Worm (Caenorhabditis elegans): ENCODE measurements around the gene nlp-67.

DNA sequence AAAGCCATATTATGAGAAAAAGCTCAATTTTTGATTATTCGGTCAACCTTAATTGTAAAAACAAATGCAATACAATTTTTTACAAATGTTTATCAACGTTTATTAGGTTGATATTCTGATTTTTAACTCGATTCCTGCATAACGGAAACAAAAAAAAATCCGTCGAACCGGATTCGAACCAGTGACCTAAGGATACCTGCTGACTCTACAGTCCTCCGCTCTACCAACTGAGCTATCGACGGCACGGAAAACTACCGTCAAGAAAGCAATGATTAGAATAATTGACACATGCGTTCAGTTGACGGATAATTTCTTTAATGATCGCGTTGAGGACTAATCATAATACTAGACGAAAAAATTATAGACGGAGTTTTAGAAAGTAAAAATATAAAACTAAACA, 24.5 kb downstream of the nlp-67 start:
- TF ChIP-seq zip-5 (tag; optimal IDR thresholded peaks at IDR 0.05) (no peak), rnt-1 (tag; optimal IDR thresholded peaks at IDR 0.05) (no peak), ets-4 (tag; optimal IDR thresholded peaks at IDR 0.05) (no peak), tbx-7 (tag; optimal IDR thresholded peaks at IDR 0.05) (no peak), dmd-4 (tag; optimal IDR thresholded peaks at IDR 0.05; ENCODE audit: borderline replicate concordance) (no peak), ceh-31 (tag; optimal IDR thresholded peaks at IDR 0.05) (no peak), elt-2 (tag; optimal IDR thresholded peaks at IDR 0.05) (no peak), ama-1 (optimal IDR thresholded peaks at IDR 0.05) (no peak)
